Worm (Caenorhabditis elegans): ENCODE results near the gene sri-66.
A peak's percentile ranks its signal among the peaks of the same experiment; 100 is the strongest.

DNA sequence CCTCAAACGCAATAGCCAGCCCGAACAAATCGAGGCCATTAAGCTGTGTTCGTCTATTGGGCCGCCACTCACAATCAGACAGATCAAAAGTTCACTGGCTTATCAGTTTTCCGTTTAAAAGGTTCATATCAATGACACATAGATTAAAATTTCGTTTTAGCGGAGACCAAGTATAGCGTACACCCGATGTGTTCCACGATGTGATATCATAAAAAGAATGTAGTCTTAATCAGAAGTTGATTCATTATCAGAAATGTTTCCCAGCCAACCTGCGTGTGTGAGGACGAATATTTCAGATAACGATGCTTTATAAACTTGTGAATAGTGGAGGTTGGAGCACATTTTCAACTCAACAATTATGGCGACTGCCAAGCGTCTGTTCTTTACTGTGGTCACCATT, 46.0 kb upstream of the sri-66 start, which contains the start of gene clc-13:
- TF ChIP-seq elt-1 (tag; optimal IDR thresholded peaks at IDR 0.05) (no peak), gmeb-1 (tag; optimal IDR thresholded peaks at IDR 0.05) (peak; percentile 5), zag-1 (tag; optimal IDR thresholded peaks at IDR 0.05) (no peak), elt-3 (tag; optimal IDR thresholded peaks at IDR 0.05) (no peak), alr-1 (tag; optimal IDR thresholded peaks at IDR 0.05) (no peak), R02D3.7 (tag; optimal IDR thresholded peaks at IDR 0.05) (no peak), nhr-12 (tag; optimal IDR thresholded peaks at IDR 0.05) (no peak), nhr-6 (tag; optimal IDR thresholded peaks at IDR 0.05) (no peak), dmd-4 (tag; optimal IDR thresholded peaks at IDR 0.05) (no peak), unc-62 (GFP tag; optimal IDR thresholded peaks at IDR 0.05) (no peak), ama-1 (optimal IDR thresholded peaks at IDR 0.05) (no peak), mbf-1 (tag; optimal IDR thresholded peaks at IDR 0.05) (no peak)
